Worm (Caenorhabditis elegans) whole organism, L2 larva: ENCODE data around the gene clc-25.

Experiments
- C34F6.9 ChIP-seq: fragments of 150-350 bp; optimal IDR thresholded peaks from 2 replicates; lab custom pipeline; 2014; ENCODE audit warnings: missing biosample characterization, missing genetic modification characterization
- F13H6.1 ChIP-seq: sonication (generic microtip); optimal IDR thresholded peaks from 2 replicates; lab custom pipeline; 2016; ENCODE audit warnings: missing genetic modification characterization, missing compliant biosample characterization
- R02D3.7 ChIP-seq: fragments of 150-350 bp; optimal IDR thresholded peaks from 2 replicates; lab custom pipeline; 2014; ENCODE audit warnings: missing biosample characterization, missing genetic modification characterization
- Y55F3AM.14 ChIP-seq: fragments of 200-800 bp; sonication (Bioruptor generic); optimal IDR thresholded peaks from 2 replicates; lab custom pipeline; 2018; ENCODE audit warnings: mild to moderate bottlenecking, missing genetic modification characterization, missing compliant biosample characterization
- ZK546.5 ChIP-seq: sonication (generic microtip); optimal IDR thresholded peaks from 2 replicates; lab custom pipeline; 2017; ENCODE audit warnings: missing biosample characterization, missing genetic modification characterization
- alr-1 ChIP-seq: fragments of 150-350 bp; optimal IDR thresholded peaks from 2 replicates; lab custom pipeline; 2014; ENCODE audit warnings: missing biosample characterization, missing genetic modification characterization
- aly-2 ChIP-seq: fragments of 150-350 bp; optimal IDR thresholded peaks from 2 replicates; lab custom pipeline; 2014; ENCODE audit warnings: missing biosample characterization, missing genetic modification characterization
- ama-1 ChIP-seq: fragments of 150-350 bp; optimal IDR thresholded peaks from 2 replicates; lab custom pipeline; 2018; ENCODE audit warnings: inconsistent platforms
- blmp-1 ChIP-seq: sonication (generic microtip); optimal IDR thresholded peaks from 2 replicates; lab custom pipeline; 2017; ENCODE audit warnings: missing genetic modification characterization, mild to moderate bottlenecking, missing compliant biosample characterization, antibody characterized with exemption, moderate library complexity; ENCODE audit not compliant: insufficient read depth
- ceh-16 ChIP-seq: fragments of 150-350 bp; optimal IDR thresholded peaks from 2 replicates; lab custom pipeline; 2014; ENCODE audit warnings: missing biosample characterization, missing genetic modification characterization
- ceh-82 ChIP-seq: fragments of 150-350 bp; optimal IDR thresholded peaks from 2 replicates; lab custom pipeline; 2014; ENCODE audit warnings: missing biosample characterization, missing genetic modification characterization
- crh-2 ChIP-seq: sonication (generic microtip); optimal IDR thresholded peaks from 2 replicates; lab custom pipeline; 2017; ENCODE audit warnings: missing biosample characterization, missing genetic modification characterization
- dmd-4 ChIP-seq: sonication (generic microtip); optimal IDR thresholded peaks from 2 replicates; lab custom pipeline; 2017; ENCODE audit warnings: missing biosample characterization, missing genetic modification characterization
- egl-27 ChIP-seq: sonication (generic microtip); optimal IDR thresholded peaks from 3 replicates; lab custom pipeline; 2017; ENCODE audit warnings: missing biosample characterization, missing genetic modification reagents, missing genetic modification characterization
- elt-1 ChIP-seq: fragments of 150-350 bp; optimal IDR thresholded peaks from 2 replicates; lab custom pipeline; 2014; ENCODE audit warnings: missing biosample characterization, missing genetic modification characterization
- elt-3 ChIP-seq: sonication (generic microtip); optimal IDR thresholded peaks from 2 replicates; lab custom pipeline; 2017; ENCODE audit warnings: missing biosample characterization, missing genetic modification characterization
- fos-1 ChIP-seq: fragments of 150-350 bp; optimal IDR thresholded peaks from 2 replicates; lab custom pipeline; 2014; ENCODE audit warnings: missing biosample characterization, missing genetic modification characterization
- gmeb-1 ChIP-seq: fragments of 150-350 bp; optimal IDR thresholded peaks from 2 replicates; lab custom pipeline; 2014; ENCODE audit warnings: missing biosample characterization, missing genetic modification characterization
- lin-11 ChIP-seq: fragments of 150-350 bp; sonication (generic microtip); optimal IDR thresholded peaks from 2 replicates; lab custom pipeline; 2014; ENCODE audit warnings: missing biosample characterization, missing genetic modification characterization, inconsistent platforms, mixed read lengths
- lin-13 ChIP-seq: fragments of 150-350 bp; optimal IDR thresholded peaks from 2 replicates; lab custom pipeline; 2014; ENCODE audit warnings: missing biosample characterization, missing genetic modification reagents, missing genetic modification characterization
- lin-39 ChIP-seq: fragments of 150-350 bp; optimal IDR thresholded peaks from 2 replicates; lab custom pipeline; 2014; ENCODE audit warnings: missing biosample characterization, missing genetic modification reagents, missing genetic modification characterization
- lsy-2 ChIP-seq, 2 experiments: fragments of 150-350 bp in 1 of 2; sonication (generic microtip) in 1 of 2; optimal IDR thresholded peaks; 2 replicates each; lab custom pipeline; 2014 to 2017; ENCODE audit warnings: missing biosample characterization in 2 of 2, missing genetic modification characterization in 2 of 2
- mab-5 ChIP-seq: fragments of 150-350 bp; optimal IDR thresholded peaks from 2 replicates; lab custom pipeline; 2014; ENCODE audit warnings: missing biosample characterization, missing genetic modification characterization
- mbf-1 ChIP-seq: sonication (generic microtip); optimal IDR thresholded peaks from 2 replicates; lab custom pipeline; 2017; ENCODE audit warnings: missing biosample characterization, missing genetic modification characterization
- mdl-1 ChIP-seq, 2 experiments: fragments of 150-350 bp in 1 of 2; sonication (generic microtip) in 1 of 2; optimal IDR thresholded peaks; 2 replicates each; lab custom pipeline; 2017; ENCODE audit warnings: missing biosample characterization in 2 of 2, missing genetic modification characterization in 2 of 2
- nhr-10 ChIP-seq: sonication (generic microtip); optimal IDR thresholded peaks from 2 replicates; lab custom pipeline; 2017; ENCODE audit warnings: missing biosample characterization, missing genetic modification characterization
- nhr-11 ChIP-seq: fragments of 150-350 bp; optimal IDR thresholded peaks from 2 replicates; lab custom pipeline; 2014; ENCODE audit warnings: missing biosample characterization, missing genetic modification characterization
- nhr-12 ChIP-seq: fragments of 150-350 bp; optimal IDR thresholded peaks from 2 replicates; lab custom pipeline; 2014; ENCODE audit warnings: missing biosample characterization, missing genetic modification characterization
- nhr-129 ChIP-seq: fragments of 150-350 bp; optimal IDR thresholded peaks from 2 replicates; lab custom pipeline; 2014; ENCODE audit warnings: missing biosample characterization, missing genetic modification characterization
- nhr-21 ChIP-seq: fragments of 150-350 bp; optimal IDR thresholded peaks from 2 replicates; lab custom pipeline; 2014; ENCODE audit warnings: missing biosample characterization, missing genetic modification characterization
- nhr-23 ChIP-seq: fragments of 150-350 bp; optimal IDR thresholded peaks from 2 replicates; lab custom pipeline; 2014; ENCODE audit warnings: missing biosample characterization, missing genetic modification reagents, missing genetic modification characterization
- nhr-237 ChIP-seq: fragments of 150-350 bp; optimal IDR thresholded peaks from 2 replicates; lab custom pipeline; 2014; ENCODE audit warnings: missing biosample characterization, missing genetic modification characterization
- nhr-25 ChIP-seq: fragments of 150-350 bp; sonication (generic microtip); optimal IDR thresholded peaks from 3 replicates; lab custom pipeline; 2014; ENCODE audit warnings: missing biosample characterization, missing genetic modification characterization
- nhr-6 ChIP-seq: fragments of 150-350 bp; optimal IDR thresholded peaks from 2 replicates; lab custom pipeline; 2014; ENCODE audit warnings: missing biosample characterization, missing genetic modification characterization
- nhr-77 ChIP-seq: fragments of 150-350 bp; optimal IDR thresholded peaks from 2 replicates; lab custom pipeline; 2014; ENCODE audit warnings: missing biosample characterization, missing genetic modification characterization
- peb-1 ChIP-seq: fragments of 150-350 bp; optimal IDR thresholded peaks from 2 replicates; lab custom pipeline; 2014; ENCODE audit warnings: missing biosample characterization, missing genetic modification characterization
- sem-4 ChIP-seq: fragments of 150-350 bp; optimal IDR thresholded peaks from 2 replicates; lab custom pipeline; 2014; ENCODE audit warnings: missing biosample characterization, missing genetic modification reagents, missing genetic modification characterization
- skn-1 ChIP-seq: sonication (generic microtip); optimal IDR thresholded peaks from 2 replicates; lab custom pipeline; 2017; ENCODE audit warnings: missing biosample characterization, missing genetic modification characterization
- sma-3 ChIP-seq: sonication (generic microtip); optimal IDR thresholded peaks from 2 replicates; lab custom pipeline; 2016; ENCODE audit warnings: missing genetic modification reagents, missing genetic modification characterization, missing compliant biosample characterization
- sma-9 ChIP-seq, 2 experiments: fragments of 150-350 bp in 1 of 2; sonication (generic microtip) in 1 of 2; optimal IDR thresholded peaks; 2 replicates each; lab custom pipeline; 2014 to 2016; ENCODE audit warnings: missing genetic modification characterization in 2 of 2, mild to moderate bottlenecking in 1 of 2, missing biosample characterization in 1 of 2, missing compliant biosample characterization in 1 of 2, missing genetic modification reagents in 1 of 2, moderate library complexity in 1 of 2
- snpc-4 ChIP-seq: fragments of 150-350 bp; optimal IDR thresholded peaks from 2 replicates; lab custom pipeline; 2014; ENCODE audit warnings: missing biosample characterization, missing genetic modification characterization
- unc-39 ChIP-seq: fragments of 150-350 bp; optimal IDR thresholded peaks from 2 replicates; lab custom pipeline; 2014; ENCODE audit warnings: missing biosample characterization, missing genetic modification characterization
- unc-55 ChIP-seq: fragments of 150-350 bp; sonication (generic microtip); optimal IDR thresholded peaks from 3 replicates; lab custom pipeline; 2014; ENCODE audit warnings: missing biosample characterization, missing genetic modification reagents, missing genetic modification characterization
- unc-62 ChIP-seq: fragments of 150-350 bp; optimal IDR thresholded peaks from 2 replicates; lab custom pipeline; 2014; ENCODE audit warnings: missing biosample characterization, missing genetic modification reagents, missing genetic modification characterization
- zag-1 ChIP-seq: fragments of 150-350 bp; optimal IDR thresholded peaks from 2 replicates; lab custom pipeline; 2014; ENCODE audit warnings: missing biosample characterization, missing genetic modification characterization
- ztf-1 ChIP-seq: fragments of 200-800 bp; sonication (Bioruptor generic); conservative IDR thresholded peaks from 2 replicates; pipeline ENCODE4 v1.3.6; 2022; ENCODE audit warnings: missing genetic modification characterization, missing compliant biosample characterization
- ztf-11 ChIP-seq: sonication (generic microtip); optimal IDR thresholded peaks from 2 replicates; lab custom pipeline; 2017; ENCODE audit warnings: missing biosample characterization, missing genetic modification characterization
- ztf-4 ChIP-seq: fragments of 150-350 bp; optimal IDR thresholded peaks from 2 replicates; lab custom pipeline; 2014; ENCODE audit warnings: missing biosample characterization, missing genetic modification characterization

The clc-25 gene

DNA sequence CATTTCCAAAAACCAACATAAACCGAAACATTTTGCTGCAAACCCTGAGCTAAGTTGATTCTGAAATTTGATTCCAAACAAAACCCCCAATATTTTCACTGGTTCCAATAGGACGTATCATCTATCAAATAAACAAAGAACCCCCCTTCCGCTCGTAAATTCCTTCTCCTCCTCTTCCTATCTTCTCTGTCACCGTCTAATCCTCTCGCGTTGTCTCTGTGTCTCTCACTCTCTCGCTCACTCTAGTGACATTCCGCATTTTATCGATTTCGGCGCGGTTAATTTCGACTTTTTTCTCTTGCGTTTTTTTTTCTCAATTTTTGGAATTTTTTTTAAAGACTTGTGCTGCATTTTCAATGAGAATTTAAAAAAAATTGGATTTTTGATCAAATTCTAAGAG, 44.2 kb downstream of the clc-25 start:
- TF ChIP-seq nhr-237: no peak
- no peak for TF ChIP-seq mab-5 (tag; lab: Kevin White, UChicago)
- no peak for TF ChIP-seq ztf-4 (tag; lab: Kevin White, UChicago)
- TF ChIP-seq unc-39 (tag; lab: Kevin White, UChicago): no peak
- TF ChIP-seq fos-1 (tag; lab: Kevin White, UChicago): peak; percentile 51
- TF ChIP-seq ceh-82 (tag; lab: Kevin White, UChicago): no peak
- TF ChIP-seq sma-9 (GFP tag; optimal IDR thresholded peaks at IDR 0.05; lab: Kevin White, UChicago): no peak
- no peak for TF ChIP-seq sma-9 (tag; optimal IDR thresholded peaks at IDR 0.05; lab: Kevin White, UChicago)
- no peak for TF ChIP-seq lin-39 (tag; lab: Kevin White, UChicago)
- no peak for TF ChIP-seq nhr-6 (tag; lab: Kevin White, UChicago)
- TF ChIP-seq elt-3 (tag; lab: Kevin White, UChicago): no peak
- no peak for TF ChIP-seq blmp-1 (tag; lab: Kevin White, UChicago)
- TF ChIP-seq nhr-11 (tag; lab: Kevin White, UChicago): no peak
- TF ChIP-seq lsy-2 (tag; optimal IDR thresholded peaks at IDR 0.05; lab: Kevin White, UChicago): peak in 1 of 2 experiments; percentile 4
- no peak for TF ChIP-seq elt-1
- TF ChIP-seq aly-2 (tag; lab: Kevin White, UChicago): no peak
- no peak for TF ChIP-seq lin-11 (tag; lab: Kevin White, UChicago)
- TF ChIP-seq nhr-12 (tag; lab: Kevin White, UChicago): no peak
- TF ChIP-seq lin-13 (GFP tag; lab: Kevin White, UChicago): no peak
- peak; percentile 69 for TF ChIP-seq unc-55 (GFP tag; lab: Kevin White, UChicago)
- TF ChIP-seq nhr-25: peak; percentile 17
- peak; percentile 21 for TF ChIP-seq nhr-129 (tag; lab: Kevin White, UChicago)
- no peak for TF ChIP-seq ztf-1 (GFP tag; lab: Robert Waterston, UW)
- no peak for TF ChIP-seq sma-3 (GFP tag; lab: Kevin White, UChicago)
- TF ChIP-seq F13H6.1 (tag; lab: Kevin White, UChicago): no peak
- TF ChIP-seq unc-62: no peak
- TF ChIP-seq R02D3.7 (tag; lab: Kevin White, UChicago): no peak
- TF ChIP-seq skn-1 (tag; lab: Kevin White, UChicago): no peak
- no peak for TF ChIP-seq egl-27 (tag; lab: Kevin White, UChicago)
- TF ChIP-seq zag-1 (tag; lab: Kevin White, UChicago): no peak
- TF ChIP-seq ZK546.5 (tag; lab: Kevin White, UChicago): no peak
- peak; percentile 41 for TF ChIP-seq gmeb-1 (tag; lab: Kevin White, UChicago)
- no peak for TF ChIP-seq mbf-1 (tag; lab: Kevin White, UChicago)
- TF ChIP-seq C34F6.9 (tag; lab: Kevin White, UChicago): peak; percentile 58
- TF ChIP-seq nhr-21 (tag; lab: Kevin White, UChicago): no peak
- TF ChIP-seq ama-1: no peak
- no peak for TF ChIP-seq ztf-11 (tag; lab: Kevin White, UChicago)
- no peak for TF ChIP-seq nhr-77 (tag; lab: Kevin White, UChicago)
- no peak for TF ChIP-seq alr-1
- peak; percentile 4 for TF ChIP-seq sem-4
- TF ChIP-seq nhr-10 (tag; lab: Kevin White, UChicago): no peak
- TF ChIP-seq Y55F3AM.14 (GFP tag; lab: Kevin White, UChicago): no peak
- no peak for TF ChIP-seq snpc-4 (tag; lab: Kevin White, UChicago)
- no peak for TF ChIP-seq dmd-4 (tag; lab: Kevin White, UChicago)
- no peak for TF ChIP-seq ceh-16
- no peak for TF ChIP-seq peb-1
- TF ChIP-seq crh-2 (tag; lab: Kevin White, UChicago): no peak
- TF ChIP-seq nhr-23 (tag; lab: Kevin White, UChicago): no peak
- TF ChIP-seq mdl-1 (tag; optimal IDR thresholded peaks at IDR 0.05; lab: Kevin White, UChicago): no peak
